Worm (Caenorhabditis elegans) whole organism, young adult: Measurements from ENCODE around the gene rap-1.

Experiments used
- B0261.1 ChIP-seq: sonication (generic microtip); optimal IDR thresholded peaks from 2 replicates; lab custom pipeline; 2016; ENCODE audit warnings: mild to moderate bottlenecking, missing genetic modification characterization, moderate library complexity, missing compliant biosample characterization
- B0336.3 ChIP-seq: fragments of 200-800 bp; sonication (Bioruptor generic); IDR thresholded peaks from 2 replicates; pipeline ENCODE4 v1.3.6; 2022; ENCODE audit warnings: missing genetic modification characterization, missing compliant biosample characterization
- C06A6.2 ChIP-seq: fragments of 200-800 bp; sonication (Bioruptor generic); conservative IDR thresholded peaks from 2 replicates; pipeline ENCODE4 v1.3.6; 2022; ENCODE audit warnings: missing genetic modification characterization, missing compliant biosample characterization
- F22D6.2 ChIP-seq: sonication (generic microtip); optimal IDR thresholded peaks from 2 replicates; lab custom pipeline; 2016; ENCODE audit warnings: mild to moderate bottlenecking, missing genetic modification characterization, missing compliant biosample characterization
- F49E8.2 ChIP-seq: sonication (generic microtip); optimal IDR thresholded peaks from 3 replicates; lab custom pipeline; 2017; ENCODE audit warnings: missing genetic modification characterization, mild to moderate bottlenecking, missing compliant biosample characterization, antibody characterized with exemption, moderate library complexity; ENCODE audit not compliant: insufficient read depth
- K11D2.4 ChIP-seq: fragments of 200-800 bp; sonication (Bioruptor generic); IDR thresholded peaks from 2 replicates; pipeline ENCODE4 v1.3.6; 2022; ENCODE audit warnings: missing genetic modification reagents, missing genetic modification characterization, missing compliant biosample characterization
- K12H6.12 ChIP-seq: fragments of 200-800 bp; sonication (Bioruptor generic); optimal IDR thresholded peaks from 2 replicates; lab custom pipeline; 2018; ENCODE audit warnings: mild to moderate bottlenecking, missing genetic modification characterization, missing compliant biosample characterization
- Y56A3A.18 ChIP-seq: fragments of 200-800 bp; sonication (Bioruptor generic); IDR thresholded peaks from 2 replicates; pipeline ENCODE4 v1.3.6; 2022; ENCODE audit warnings: missing genetic modification reagents, missing genetic modification characterization, missing compliant biosample characterization
- Y67H2A.10 ChIP-seq: fragments of 200-800 bp; sonication (Bioruptor generic); conservative IDR thresholded peaks from 2 replicates; pipeline ENCODE4 v1.3.6; 2022; ENCODE audit warnings: missing genetic modification reagents, missing genetic modification characterization, missing compliant biosample characterization
- Y79H2A.3 ChIP-seq: fragments of 200-800 bp; sonication (Bioruptor generic); conservative IDR thresholded peaks from 2 replicates; pipeline ENCODE4 v1.3.6; 2022; ENCODE audit warnings: missing genetic modification reagents, missing genetic modification characterization, missing compliant biosample characterization
- Y95B8A.8 ChIP-seq: fragments of 200-800 bp; sonication (Bioruptor generic); IDR thresholded peaks from 2 replicates; pipeline ENCODE4 v1.3.6; 2022; ENCODE audit warnings: missing genetic modification reagents, missing genetic modification characterization, missing compliant biosample characterization
- ama-1 ChIP-seq, 3 experiments: fragments of 150-350 bp in 1 of 3; sonication (generic microtip) in 2 of 3; optimal IDR thresholded peaks; 2 replicates each; lab custom pipeline; 2014 to 2018; ENCODE audit warnings: missing biosample characterization in 2 of 3, missing genetic modification characterization in 2 of 3, missing genetic modification reagents in 2 of 3
- aptf-3 ChIP-seq: fragments of 200-800 bp; sonication (Bioruptor generic); IDR thresholded peaks from 2 replicates; pipeline ENCODE4 v1.3.6; 2022; ENCODE audit warnings: missing genetic modification characterization, missing compliant biosample characterization
- attf-3 ChIP-seq: fragments of 200-800 bp; sonication (Bioruptor generic); conservative IDR thresholded peaks from 2 replicates; pipeline ENCODE4 v1.3.6; 2022; ENCODE audit warnings: missing genetic modification reagents, missing genetic modification characterization, missing compliant biosample characterization
- ccch-3 ChIP-seq: fragments of 200-800 bp; sonication (Bioruptor generic); optimal IDR thresholded peaks from 2 replicates; lab custom pipeline; 2018; ENCODE audit warnings: mild to moderate bottlenecking, missing genetic modification characterization, missing compliant biosample characterization
- cebp-1 ChIP-seq, 2 experiments: fragments of 200-800 bp in 1 of 2; sonication (Bioruptor generic) in 1 of 2; sonication (generic microtip) in 1 of 2; IDR thresholded peaks in 1 of 2; optimal IDR thresholded peaks in 1 of 2; 2 replicates each; pipeline versions ENCODE4 v1.3.6 to Lab custom; 2017 to 2022; ENCODE audit warnings: missing compliant biosample characterization in 2 of 2, missing genetic modification characterization in 2 of 2, mild to moderate bottlenecking in 1 of 2, missing genetic modification reagents in 1 of 2, moderate library complexity in 1 of 2
- cebp-2 ChIP-seq: fragments of 200-800 bp; sonication (Bioruptor generic); IDR thresholded peaks from 2 replicates; pipeline ENCODE4 v1.3.6; 2022; ENCODE audit warnings: missing genetic modification characterization, missing compliant biosample characterization
- ceh-40 ChIP-seq: fragments of 200-800 bp; sonication (Bioruptor generic); IDR thresholded peaks from 2 replicates; pipeline ENCODE4 v1.3.6; 2022; ENCODE audit warnings: missing genetic modification characterization, missing compliant biosample characterization
- ceh-91 ChIP-seq: fragments of 200-800 bp; sonication (Bioruptor generic); IDR thresholded peaks from 2 replicates; pipeline ENCODE4 v1.3.6; 2022; ENCODE audit warnings: missing genetic modification reagents, missing genetic modification characterization, missing compliant biosample characterization
- chd-7 ChIP-seq: sonication (generic microtip); optimal IDR thresholded peaks from 2 replicates; lab custom pipeline; 2016; ENCODE audit warnings: mild to moderate bottlenecking, missing genetic modification characterization, moderate library complexity, missing compliant biosample characterization
- dox-1 ChIP-seq: fragments of 200-800 bp; sonication (Bioruptor generic); IDR thresholded peaks from 2 replicates; pipeline ENCODE4 v1.3.6; 2022; ENCODE audit warnings: missing genetic modification reagents, missing genetic modification characterization, missing compliant biosample characterization
- ets-4 ChIP-seq: fragments of 200-800 bp; sonication (Bioruptor generic); optimal IDR thresholded peaks from 2 replicates; lab custom pipeline; 2018; ENCODE audit warnings: mild to moderate bottlenecking, missing genetic modification characterization, missing compliant biosample characterization
- hmg-1.2 ChIP-seq: fragments of 200-800 bp; sonication (Bioruptor generic); IDR thresholded peaks from 2 replicates; pipeline ENCODE4 v1.3.6; 2022; ENCODE audit warnings: missing genetic modification reagents, missing genetic modification characterization, missing compliant biosample characterization
- hmg-20 ChIP-seq: fragments of 200-800 bp; sonication (Bioruptor generic); IDR thresholded peaks from 2 replicates; pipeline ENCODE4 v1.3.6; 2022; ENCODE audit warnings: missing genetic modification reagents, missing genetic modification characterization, missing compliant biosample characterization
- hsf-1 ChIP-seq: fragments of 200-800 bp; sonication (Bioruptor generic); IDR thresholded peaks from 2 replicates; pipeline ENCODE4 v1.3.6; 2022; ENCODE audit warnings: missing genetic modification reagents, missing genetic modification characterization, missing compliant biosample characterization
- let-526 ChIP-seq: fragments of 200-800 bp; sonication (Bioruptor generic); IDR thresholded peaks from 2 replicates; pipeline ENCODE4 v1.3.6; 2022; ENCODE audit warnings: missing genetic modification reagents, missing genetic modification characterization, missing compliant biosample characterization
- let-607 ChIP-seq, 2 experiments: fragments of 200-800 bp in 1 of 2; sonication (Bioruptor generic) in 1 of 2; sonication (generic microtip) in 1 of 2; optimal IDR thresholded peaks; 2 replicates each; lab custom pipeline; 2016 to 2018; ENCODE audit warnings: mild to moderate bottlenecking in 2 of 2, missing compliant biosample characterization in 2 of 2, missing genetic modification characterization in 2 of 2, moderate library complexity in 2 of 2, missing genotype in 1 of 2
- lin-26 ChIP-seq: fragments of 200-800 bp; sonication (Bioruptor generic); IDR thresholded peaks from 2 replicates; pipeline ENCODE4 v1.3.6; 2022; ENCODE audit warnings: missing genetic modification reagents, missing genetic modification characterization, missing compliant biosample characterization
- lin-54 ChIP-seq: fragments of 200-800 bp; sonication (Bioruptor generic); optimal IDR thresholded peaks from 2 replicates; lab custom pipeline; 2018; ENCODE audit warnings: mild to moderate bottlenecking, missing genetic modification characterization, missing compliant biosample characterization
- madf-3 ChIP-seq: fragments of 200-800 bp; sonication (Bioruptor generic); IDR thresholded peaks from 2 replicates; pipeline ENCODE4 v1.3.6; 2022; ENCODE audit warnings: missing genetic modification reagents, missing genetic modification characterization, missing compliant biosample characterization
- madf-6 ChIP-seq: fragments of 200-800 bp; sonication (Bioruptor generic); IDR thresholded peaks from 2 replicates; pipeline ENCODE4 v1.3.6; 2022; ENCODE audit warnings: missing genetic modification reagents, missing genetic modification characterization, missing compliant biosample characterization
- madf-8 ChIP-seq: fragments of 200-800 bp; sonication (Bioruptor generic); conservative IDR thresholded peaks from 2 replicates; pipeline ENCODE4 v1.3.6; 2022; ENCODE audit warnings: missing genetic modification reagents, missing genetic modification characterization, missing compliant biosample characterization
- mes-4 ChIP-seq: sonication (generic microtip); optimal IDR thresholded peaks from 2 replicates; lab custom pipeline; 2016; ENCODE audit warnings: missing genotype, missing genetic modification characterization, missing compliant biosample characterization
- mxl-1 ChIP-seq: sonication (generic microtip); optimal IDR thresholded peaks from 2 replicates; lab custom pipeline; 2016; ENCODE audit warnings: missing genetic modification characterization, missing compliant biosample characterization
- nfya-2 ChIP-seq: fragments of 200-800 bp; sonication (Bioruptor generic); IDR thresholded peaks from 2 replicates; pipeline ENCODE4 v1.3.6; 2022; ENCODE audit warnings: missing genetic modification reagents, missing genetic modification characterization, missing compliant biosample characterization
- nhr-179 ChIP-seq: sonication (generic microtip); optimal IDR thresholded peaks from 2 replicates; lab custom pipeline; 2016; ENCODE audit warnings: mild to moderate bottlenecking, missing genetic modification characterization, missing compliant biosample characterization
- pbrm-1 ChIP-seq: fragments of 200-800 bp; sonication (Bioruptor generic); IDR thresholded peaks from 2 replicates; pipeline ENCODE4 v1.3.6; 2022; ENCODE audit warnings: missing genetic modification reagents, missing genetic modification characterization, missing compliant biosample characterization
- rcor-1 ChIP-seq: fragments of 200-800 bp; sonication (Bioruptor generic); IDR thresholded peaks from 2 replicates; pipeline ENCODE4 v1.3.6; 2022; ENCODE audit warnings: missing genetic modification reagents, missing genetic modification characterization, missing compliant biosample characterization
- repo-1 ChIP-seq: sonication (generic microtip); optimal IDR thresholded peaks from 2 replicates; lab custom pipeline; 2017; ENCODE audit warnings: mild to moderate bottlenecking, missing genetic modification characterization, missing compliant biosample characterization
- sea-2 ChIP-seq: fragments of 200-800 bp; sonication (Bioruptor generic); IDR thresholded peaks from 2 replicates; pipeline ENCODE4 v1.3.6; 2022; ENCODE audit warnings: missing genetic modification characterization, missing compliant biosample characterization
- snpc-3.4 ChIP-seq: sonication (generic microtip); optimal IDR thresholded peaks from 2 replicates; lab custom pipeline; 2017; ENCODE audit warnings: missing genetic modification characterization, mild to moderate bottlenecking, missing compliant biosample characterization, antibody characterized with exemption, moderate library complexity, missing genotype, missing genetic modification reagents
- snpc-4 ChIP-seq, 5 experiments: fragments of 150-350 bp in 1 of 5; sonication (generic microtip) in 4 of 5; optimal IDR thresholded peaks; 2 replicates each; lab custom pipeline; 2014 to 2018; ENCODE audit warnings: missing genetic modification characterization in 5 of 5, missing biosample characterization in 3 of 5, antibody characterized with exemption in 2 of 5, mild to moderate bottlenecking in 2 of 5, missing compliant biosample characterization in 2 of 5, missing genotype in 2 of 5, moderate library complexity in 2 of 5, missing genetic modification reagents in 1 of 5
- somi-1 ChIP-seq: fragments of 200-800 bp; sonication (Bioruptor generic); optimal IDR thresholded peaks from 2 replicates; lab custom pipeline; 2018; ENCODE audit warnings: mild to moderate bottlenecking, missing genetic modification characterization, missing compliant biosample characterization
- sptf-2 ChIP-seq: fragments of 200-800 bp; sonication (Bioruptor generic); optimal IDR thresholded peaks from 2 replicates; lab custom pipeline; 2018; ENCODE audit warnings: mild to moderate bottlenecking, missing genetic modification characterization, missing compliant biosample characterization
- xnd-1 ChIP-seq: sonication (generic microtip); optimal IDR thresholded peaks from 2 replicates; lab custom pipeline; 2016; ENCODE audit warnings: missing genotype, missing genetic modification reagents, missing genetic modification characterization, missing compliant biosample characterization
- ztf-22 ChIP-seq: fragments of 200-800 bp; sonication (Bioruptor generic); optimal IDR thresholded peaks from 2 replicates; lab custom pipeline; 2018; ENCODE audit warnings: mild to moderate bottlenecking, missing genetic modification characterization, moderate library complexity, missing compliant biosample characterization
- ztf-28 ChIP-seq: fragments of 200-800 bp; sonication (Bioruptor generic); IDR thresholded peaks from 2 replicates; pipeline ENCODE4 v1.3.6; 2022; ENCODE audit warnings: missing genetic modification reagents, missing genetic modification characterization, missing compliant biosample characterization
- ztf-6 ChIP-seq: fragments of 200-800 bp; sonication (Bioruptor generic); IDR thresholded peaks from 2 replicates; pipeline ENCODE4 v1.3.6; 2022; ENCODE audit warnings: missing genetic modification reagents, missing genetic modification characterization, missing compliant biosample characterization

Gene rap-1

ce11 chrIV:8923381-8923780 lies 4.7 kb upstream of the rap-1 start (continued):
- TF ChIP-seq hsf-1 (GFP tag; lab: Robert Waterston, UW) (no peak), mes-4 (no peak), K11D2.4 (GFP tag; lab: Robert Waterston, UW) (no peak), let-607 (tag; optimal IDR thresholded peaks at IDR 0.05; lab: Kevin White, UChicago) (no peak), K12H6.12 (tag; lab: Kevin White, UChicago) (no peak), B0336.3 (GFP tag; lab: Robert Waterston, UW) (no peak), lin-26 (GFP tag; lab: Robert Waterston, UW) (no peak), Y67H2A.10 (GFP tag; lab: Robert Waterston, UW) (no peak), ztf-22 (no peak), chd-7 (tag; lab: Kevin White, UChicago) (no peak), attf-3 (GFP tag; lab: Robert Waterston, UW) (no peak), ets-4 (GFP tag; lab: Kevin White, UChicago) (no peak), sptf-2 (no peak), madf-3 (GFP tag; lab: Robert Waterston, UW) (no peak), ceh-91 (GFP tag; lab: Robert Waterston, UW) (no peak), let-526 (GFP tag; lab: Robert Waterston, UW) (no peak), hmg-20 (no peak), ceh-40 (no peak), sea-2 (GFP tag; lab: Robert Waterston, UW) (no peak), nhr-179 (tag; lab: Kevin White, UChicago) (no peak), ztf-6 (GFP tag; lab: Robert Waterston, UW) (no peak), ztf-28 (GFP tag; lab: Robert Waterston, UW) (no peak), lin-54 (GFP tag; lab: Kevin White, UChicago) (peak; percentile 37), hmg-1.2 (no peak), F22D6.2 (no peak), F49E8.2 (peak; percentile 36), repo-1 (no peak), somi-1 (no peak), nfya-2 (GFP tag; lab: Robert Waterston, UW) (no peak), B0261.1 (tag; lab: Kevin White, UChicago) (no peak), xnd-1 (tag; lab: Kevin White, UChicago) (peak; percentile 50), rcor-1 (GFP tag; lab: Robert Waterston, UW) (no peak), C06A6.2 (no peak), ccch-3 (GFP tag; lab: Kevin White, UChicago) (no peak), Y56A3A.18 (no peak), mxl-1 (tag; lab: Kevin White, UChicago) (no peak), cebp-1 (GFP tag; IDR thresholded peaks at IDR 0.05; lab: Robert Waterston, UW) (no peak), cebp-1 (tag; optimal IDR thresholded peaks at IDR 0.05; lab: Kevin White, UChicago) (no peak), Y95B8A.8 (GFP tag; lab: Robert Waterston, UW) (no peak), snpc-4 (GFP tag; optimal IDR thresholded peaks at IDR 0.05; lab: Kevin White, UChicago) (no peak), snpc-4 (tag; optimal IDR thresholded peaks at IDR 0.05; lab: Kevin White, UChicago) (peak in 1 of 4 experiments; percentile 41), ama-1 (optimal IDR thresholded peaks at IDR 0.05; lab: Kevin White, UChicago) (no peak), ama-1 (GFP tag; optimal IDR thresholded peaks at IDR 0.05; lab: Kevin White, UChicago) (no peak), madf-8 (peak; percentile 48), pbrm-1 (0 out of 2 replicates have a peak, but pooled peaks have one; percentile 7), snpc-3.4 (tag; lab: Kevin White, UChicago) (no peak), dox-1 (GFP tag; lab: Robert Waterston, UW) (0 out of 2 replicates have a peak, but pooled peaks have one; percentile 48), cebp-2 (GFP tag; lab: Robert Waterston, UW) (no peak), Y79H2A.3 (GFP tag; lab: Robert Waterston, UW) (no peak), madf-6 (GFP tag; lab: Robert Waterston, UW) (peak; percentile 63), aptf-3 (GFP tag; lab: Robert Waterston, UW) (no peak)
